Worm (Caenorhabditis elegans): ENCODE data around the gene plx-2.

plx-2 gene

ce11 chrII:14381450-14381849 lies 43.2 kb downstream of the plx-2 start, which contains the start of gene sdz-26:
Gene sdz-26 (plus strand): TSS chrII:14381750.
- no peak for TF ChIP-seq ceh-36 (tag; optimal IDR thresholded peaks at IDR 0.05)
- no peak for TF ChIP-seq scrt-1 (GFP tag; IDR thresholded peaks at IDR 0.05)
- no peak for TF ChIP-seq sea-1 (GFP tag; conservative IDR thresholded peaks at IDR 0.05)
- TF ChIP-seq F13C5.2 (tag; optimal IDR thresholded peaks at IDR 0.05) = no peak
- no peak for TF ChIP-seq pes-1 (GFP tag; IDR thresholded peaks at IDR 0.05)
- no peak for TF ChIP-seq tra-4 (tag; optimal IDR thresholded peaks at IDR 0.05)
- no peak for TF ChIP-seq B0310.2 (tag; optimal IDR thresholded peaks at IDR 0.05)
- no peak for TF ChIP-seq ceh-13 (GFP tag; optimal IDR thresholded peaks at IDR 0.05)
- no peak for TF ChIP-seq aly-1 (tag; optimal IDR thresholded peaks at IDR 0.05)
- TF ChIP-seq ama-1 (optimal IDR thresholded peaks at IDR 0.05) = no peak
- no peak for TF ChIP-seq hmbx-1 (tag; optimal IDR thresholded peaks at IDR 0.05)
- no peak for TF ChIP-seq ets-7 (tag; optimal IDR thresholded peaks at IDR 0.05)
- TF ChIP-seq tbx-11 (GFP tag; IDR thresholded peaks at IDR 0.05) = no peak
- TF ChIP-seq hnd-1 (tag; optimal IDR thresholded peaks at IDR 0.05) = no peak
- no peak for TF ChIP-seq tbx-37 (GFP tag; conservative IDR thresholded peaks at IDR 0.05)
- no peak for TF ChIP-seq flt-1 (GFP tag; IDR thresholded peaks at IDR 0.05)

- TF ChIP-seq hnd-1 (tag; optimal IDR thresholded peaks at IDR 0.05) (no peak), B0310.2 (tag; optimal IDR thresholded peaks at IDR 0.05) (no peak)
These were observed 43.9 kb downstream of the plx-2 start for ce11 chrII:14380778-14381177.

- TF ChIP-seq tbx-37 (GFP tag; conservative IDR thresholded peaks at IDR 0.05) = no peak
- no peak for TF ChIP-seq sea-1 (GFP tag; conservative IDR thresholded peaks at IDR 0.05)
- no peak for TF ChIP-seq hmg-4 (GFP tag; optimal IDR thresholded peaks at IDR 0.05)
- TF ChIP-seq ets-7 (tag; optimal IDR thresholded peaks at IDR 0.05) = no peak
- TF ChIP-seq F13C5.2 (tag; optimal IDR thresholded peaks at IDR 0.05) = no peak
- no peak for TF ChIP-seq ama-1 (optimal IDR thresholded peaks at IDR 0.05)
- TF ChIP-seq ceh-13 (GFP tag; optimal IDR thresholded peaks at IDR 0.05) = no peak
- no peak for TF ChIP-seq hnd-1 (tag; optimal IDR thresholded peaks at IDR 0.05)
- no peak for TF ChIP-seq flt-1 (GFP tag; IDR thresholded peaks at IDR 0.05)
- no peak for TF ChIP-seq ceh-36 (tag; optimal IDR thresholded peaks at IDR 0.05)
- no peak for TF ChIP-seq B0310.2 (tag; optimal IDR thresholded peaks at IDR 0.05)
These were observed 46.9 kb downstream of the plx-2 start, which contains the start of gene acr-20 for ce11 chrII:14377796-14378195. Gene acr-20 (minus strand): TSS chrII:14377896.

- TF ChIP-seq scrt-1 (GFP tag; IDR thresholded peaks at IDR 0.05) = no peak
- no peak for TF ChIP-seq flt-1 (GFP tag; IDR thresholded peaks at IDR 0.05)
- TF ChIP-seq ceh-13 (GFP tag; optimal IDR thresholded peaks at IDR 0.05) = no peak
- TF ChIP-seq B0310.2 (tag; optimal IDR thresholded peaks at IDR 0.05) = no peak
- TF ChIP-seq tbx-37 (GFP tag; conservative IDR thresholded peaks at IDR 0.05) = no peak
- no peak for TF ChIP-seq tra-4 (tag; optimal IDR thresholded peaks at IDR 0.05)
- no peak for TF ChIP-seq F13C5.2 (tag; optimal IDR thresholded peaks at IDR 0.05)
- no peak for TF ChIP-seq aly-1 (tag; optimal IDR thresholded peaks at IDR 0.05)
- TF ChIP-seq tbx-11 (GFP tag; IDR thresholded peaks at IDR 0.05) = no peak
- peak; percentile 72 for TF ChIP-seq ceh-36 (tag; optimal IDR thresholded peaks at IDR 0.05)
- TF ChIP-seq hmbx-1 (tag; optimal IDR thresholded peaks at IDR 0.05) = no peak
- TF ChIP-seq pes-1 (GFP tag; IDR thresholded peaks at IDR 0.05) = 0 out of 2 replicates have a peak, but pooled peaks have one; percentile 18
- no peak for TF ChIP-seq ets-7 (tag; optimal IDR thresholded peaks at IDR 0.05)
- TF ChIP-seq hmg-4 (GFP tag; optimal IDR thresholded peaks at IDR 0.05) = no peak
These were observed 50.1 kb downstream of the plx-2 start for ce11 chrII:14374594-14374993.
